Fruit fly (Drosophila melanogaster) whole organism, prepupa: ENCODE data around the gene Rap1.
A peak's percentile ranks its signal among the peaks of the same experiment; 100 is the strongest.

ENCODE experiments used
- CG10631 ChIP-seq: fragments of 200-800 bp; sonication (Bioruptor generic); optimal IDR thresholded peaks from 2 replicates; lab custom pipeline; 2016; ENCODE audit warnings: missing biosample characterization, missing genetic modification characterization
- CG10669 ChIP-seq: fragments of 200-800 bp; sonication (Bioruptor generic); optimal IDR thresholded peaks from 3 replicates; lab custom pipeline; 2018; ENCODE audit warnings: missing biosample characterization, mild to moderate bottlenecking, missing genetic modification characterization, moderate library complexity
- CG11294 ChIP-seq: fragments of 200-800 bp; sonication (Bioruptor generic); IDR thresholded peaks from 2 replicates; pipeline ENCODE4 v1.3.6; 2022; ENCODE audit warnings: missing biosample characterization, missing genetic modification characterization
- CG15336 ChIP-seq: fragments of 200-800 bp; sonication (Bioruptor generic); IDR thresholded peaks from 2 replicates; pipeline ENCODE4 v1.3.6; 2022; ENCODE audit warnings: missing biosample characterization, missing genetic modification characterization
- CG1621 ChIP-seq: fragments of 200-800 bp; sonication (Bioruptor generic); optimal IDR thresholded peaks from 3 replicates; lab custom pipeline; 2018; ENCODE audit warnings: missing biosample characterization, mild to moderate bottlenecking, missing genetic modification characterization
- CG16779 ChIP-seq: fragments of 200-800 bp; sonication (Bioruptor generic); optimal IDR thresholded peaks from 3 replicates; lab custom pipeline; 2017; ENCODE audit warnings: missing biosample characterization, mild to moderate bottlenecking, missing genetic modification characterization
- CG31627 ChIP-seq: fragments of 200-800 bp; sonication (Bioruptor generic); optimal IDR thresholded peaks from 3 replicates; lab custom pipeline; 2016; ENCODE audit warnings: missing biosample characterization, missing genetic modification characterization
- CG34406 ChIP-seq: fragments of 200-800 bp; sonication (Bioruptor generic); optimal IDR thresholded peaks from 3 replicates; lab custom pipeline; 2016; ENCODE audit warnings: missing biosample characterization, missing genetic modification characterization
- CG3919 ChIP-seq: fragments of 200-800 bp; sonication (Bioruptor generic); optimal IDR thresholded peaks from 3 replicates; lab custom pipeline; 2016; ENCODE audit warnings: missing biosample characterization, missing genetic modification characterization
- CG4318 ChIP-seq: fragments of 200-800 bp; sonication (Bioruptor generic); optimal IDR thresholded peaks from 3 replicates; lab custom pipeline; 2017; ENCODE audit warnings: missing biosample characterization, mild to moderate bottlenecking, missing genetic modification characterization
- CG6163 ChIP-seq: fragments of 200-800 bp; sonication (Bioruptor generic); IDR thresholded peaks from 3 replicates; pipeline ENCODE4 v1.3.6; 2022; ENCODE audit warnings: missing biosample characterization, missing genetic modification characterization
- CG6276 ChIP-seq: fragments of 200-800 bp; sonication (Bioruptor generic); optimal IDR thresholded peaks from 2 replicates; lab custom pipeline; 2017; ENCODE audit warnings: missing biosample characterization, mild to moderate bottlenecking, missing genetic modification characterization
- CG6792 ChIP-seq: fragments of 200-800 bp; sonication (Bioruptor generic); optimal IDR thresholded peaks from 3 replicates; lab custom pipeline; 2016; ENCODE audit warnings: missing biosample characterization, missing genetic modification characterization
- CG6808 ChIP-seq: fragments of 200-800 bp; sonication (Bioruptor generic); optimal IDR thresholded peaks from 3 replicates; lab custom pipeline; 2017; ENCODE audit warnings: missing biosample characterization, missing genetic modification characterization, mild to moderate bottlenecking, moderate library complexity, missing genetic modification reagents
- CG6854 ChIP-seq: fragments of 200-800 bp; sonication (Bioruptor generic); optimal IDR thresholded peaks from 2 replicates; lab custom pipeline; 2017; ENCODE audit warnings: missing biosample characterization, mild to moderate bottlenecking, missing genetic modification characterization
- CG7368 ChIP-seq: fragments of 200-800 bp; sonication (Bioruptor generic); optimal IDR thresholded peaks from 3 replicates; lab custom pipeline; 2016; ENCODE audit warnings: missing biosample characterization, missing genetic modification characterization
- CG8119 ChIP-seq: fragments of 200-800 bp; sonication (Bioruptor generic); IDR thresholded peaks from 3 replicates; pipeline ENCODE4 v1.3.6; 2022; ENCODE audit warnings: missing biosample characterization, missing genetic modification characterization
- CG8319 ChIP-seq: fragments of 200-800 bp; sonication (Bioruptor generic); optimal IDR thresholded peaks from 3 replicates; lab custom pipeline; 2016; ENCODE audit warnings: missing biosample characterization, missing genetic modification characterization
- CG8632 ChIP-seq: fragments of 200-800 bp; sonication (Bioruptor generic); optimal IDR thresholded peaks from 3 replicates; lab custom pipeline; 2016; ENCODE audit warnings: missing biosample characterization, missing genetic modification characterization
- Eip75B ChIP-seq: fragments of 200-800 bp; sonication (Bioruptor generic); optimal IDR thresholded peaks from 3 replicates; lab custom pipeline; 2016; ENCODE audit warnings: missing biosample characterization, missing genetic modification characterization
- Eip78C ChIP-seq: fragments of 200-800 bp; sonication (Bioruptor generic); peaks from one replicate; lab custom pipeline; 2016; ENCODE audit warnings: missing biosample characterization, missing genetic modification characterization
- Eip93F ChIP-seq: fragments of 200-800 bp; sonication (Bioruptor generic); optimal IDR thresholded peaks from 2 replicates; lab custom pipeline; 2016; ENCODE audit warnings: missing biosample characterization, mild to moderate bottlenecking, missing genetic modification characterization
- Ets21C ChIP-seq: fragments of 200-800 bp; sonication (Bioruptor generic); optimal IDR thresholded peaks from 3 replicates; lab custom pipeline; 2016; ENCODE audit warnings: missing biosample characterization, missing genetic modification characterization
- Gug ChIP-seq: fragments of 200-800 bp; sonication (Bioruptor generic); IDR thresholded peaks from 2 replicates; pipeline ENCODE4 v1.3.6; 2022; ENCODE audit warnings: missing biosample characterization, missing genetic modification characterization
- Hr38 ChIP-seq: sonication (Bioruptor generic); optimal IDR thresholded peaks from 2 replicates; lab custom pipeline; 2016; ENCODE audit warnings: missing biosample characterization, missing genetic modification characterization
- Hr39 ChIP-seq: fragments of 200-800 bp; sonication (Bioruptor generic); optimal IDR thresholded peaks from 2 replicates; lab custom pipeline; 2016; ENCODE audit warnings: missing biosample characterization, missing genetic modification characterization
- Hr4 ChIP-seq: fragments of 200-800 bp; sonication (Bioruptor generic); optimal IDR thresholded peaks from 3 replicates; lab custom pipeline; 2016; ENCODE audit warnings: missing biosample characterization, missing genetic modification characterization
- Met ChIP-seq: fragments of 200-800 bp; sonication (Bioruptor generic); optimal IDR thresholded peaks from 3 replicates; lab custom pipeline; 2016; ENCODE audit warnings: missing biosample characterization, missing genetic modification characterization
- Smox ChIP-seq: fragments of 200-800 bp; sonication (Bioruptor generic); optimal IDR thresholded peaks from 3 replicates; lab custom pipeline; 2016; ENCODE audit warnings: missing biosample characterization, missing genetic modification characterization
- Sox102F ChIP-seq: fragments of 200-800 bp; sonication (Bioruptor generic); optimal IDR thresholded peaks from 2 replicates; lab custom pipeline; 2016; ENCODE audit warnings: missing biosample characterization, mild to moderate bottlenecking, missing genetic modification characterization
- Sox14 ChIP-seq: fragments of 200-800 bp; sonication (Bioruptor generic); optimal IDR thresholded peaks from 3 replicates; lab custom pipeline; 2016; ENCODE audit warnings: missing biosample characterization, missing genetic modification characterization
- Sox15 ChIP-seq: fragments of 200-800 bp; sonication (Bioruptor generic); optimal IDR thresholded peaks from 3 replicates; lab custom pipeline; 2016; ENCODE audit warnings: missing biosample characterization, missing genetic modification characterization
- cyc ChIP-seq: fragments of 200-800 bp; sonication (Bioruptor generic); optimal IDR thresholded peaks from 3 replicates; lab custom pipeline; 2016; ENCODE audit warnings: missing biosample characterization, missing genetic modification characterization
- dac ChIP-seq: fragments of 200-800 bp; sonication (Bioruptor generic); optimal IDR thresholded peaks from 2 replicates; lab custom pipeline; 2017; ENCODE audit warnings: missing biosample characterization, mild to moderate bottlenecking, missing genetic modification characterization
- dsx ChIP-seq: fragments of 200-800 bp; optimal IDR thresholded peaks from 3 replicates; lab custom pipeline; 2019; ENCODE audit warnings: missing biosample characterization, mild to moderate bottlenecking, missing genetic modification characterization, moderate library complexity; ENCODE audit not compliant: poor library complexity, severe bottlenecking
- eg ChIP-seq: fragments of 200-800 bp; sonication (Bioruptor generic); IDR thresholded peaks from 3 replicates; pipeline ENCODE4 v1.3.6; 2022; ENCODE audit warnings: missing biosample characterization, missing genetic modification characterization
- esn ChIP-seq: fragments of 200-800 bp; sonication (Bioruptor generic); optimal IDR thresholded peaks from 2 replicates; lab custom pipeline; 2016; ENCODE audit warnings: missing biosample characterization, mild to moderate bottlenecking, missing genetic modification characterization, moderate library complexity
- fd85E ChIP-seq: fragments of 200-800 bp; sonication (Bioruptor generic); optimal IDR thresholded peaks from 3 replicates; lab custom pipeline; 2016; ENCODE audit warnings: missing biosample characterization, missing genetic modification characterization
- fkh ChIP-seq: fragments of 200-800 bp; sonication (Bioruptor generic); optimal IDR thresholded peaks from 3 replicates; lab custom pipeline; 2017; ENCODE audit warnings: missing biosample characterization, mild to moderate bottlenecking, missing genetic modification characterization, moderate library complexity
- salr ChIP-seq, 2 experiments: fragments of 200-800 bp; sonication (Bioruptor generic); optimal IDR thresholded peaks; 3 replicates each; lab custom pipeline; 2016 to 2018; ENCODE audit warnings: missing biosample characterization in 2 of 2, missing genetic modification characterization in 2 of 2, mild to moderate bottlenecking in 1 of 2
- spab ChIP-seq: fragments of 200-800 bp; sonication (Bioruptor generic); optimal IDR thresholded peaks from 2 replicates; lab custom pipeline; 2017; ENCODE audit warnings: missing biosample characterization, mild to moderate bottlenecking, missing genetic modification characterization, missing genetic modification reagents
- ss ChIP-seq, 2 experiments: fragments of 200-800 bp; sonication (Bioruptor generic); optimal IDR thresholded peaks; 2 replicates in 1 of 2; 3 replicates in 1 of 2; lab custom pipeline; 2017 to 2018; ENCODE audit warnings: mild to moderate bottlenecking in 2 of 2, missing biosample characterization in 2 of 2, missing genetic modification characterization in 2 of 2, moderate library complexity in 1 of 2
- svp ChIP-seq: fragments of 200-800 bp; sonication (Bioruptor generic); peaks from one replicate; lab custom pipeline; 2016; ENCODE audit warnings: missing biosample characterization, missing genetic modification characterization
- topi ChIP-seq: fragments of 200-800 bp; sonication (Bioruptor generic); optimal IDR thresholded peaks from 3 replicates; lab custom pipeline; 2016; ENCODE audit warnings: missing biosample characterization, missing genetic modification characterization
- vri ChIP-seq: fragments of 200-800 bp; sonication (Bioruptor generic); optimal IDR thresholded peaks from 3 replicates; lab custom pipeline; 2016; ENCODE audit warnings: missing biosample characterization, mild to moderate bottlenecking, missing genetic modification characterization

The Rap1 gene

DNA sequence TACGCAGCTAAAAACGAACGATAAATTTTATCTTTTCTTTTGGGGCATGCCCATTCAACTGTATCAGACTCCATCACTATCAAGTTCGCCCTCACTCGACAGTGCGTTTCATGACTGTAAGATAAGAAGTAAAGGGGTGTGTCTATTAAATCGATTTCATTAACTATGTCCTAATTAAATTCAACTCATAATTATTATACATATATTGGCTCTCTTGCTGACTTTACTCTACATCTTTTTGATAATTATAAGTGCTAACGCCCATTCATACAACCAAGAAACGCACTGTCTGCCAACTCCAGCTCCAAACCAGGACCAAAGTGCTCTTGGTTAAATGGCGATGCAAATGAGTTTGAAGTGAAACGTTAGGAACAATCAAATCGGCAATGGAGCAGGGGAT is 6.8 kb upstream of the Rap1 start (continued):
- TF ChIP-seq CG3919 (GFP tag; lab: Kevin White, UChicago): no peak

DNA sequence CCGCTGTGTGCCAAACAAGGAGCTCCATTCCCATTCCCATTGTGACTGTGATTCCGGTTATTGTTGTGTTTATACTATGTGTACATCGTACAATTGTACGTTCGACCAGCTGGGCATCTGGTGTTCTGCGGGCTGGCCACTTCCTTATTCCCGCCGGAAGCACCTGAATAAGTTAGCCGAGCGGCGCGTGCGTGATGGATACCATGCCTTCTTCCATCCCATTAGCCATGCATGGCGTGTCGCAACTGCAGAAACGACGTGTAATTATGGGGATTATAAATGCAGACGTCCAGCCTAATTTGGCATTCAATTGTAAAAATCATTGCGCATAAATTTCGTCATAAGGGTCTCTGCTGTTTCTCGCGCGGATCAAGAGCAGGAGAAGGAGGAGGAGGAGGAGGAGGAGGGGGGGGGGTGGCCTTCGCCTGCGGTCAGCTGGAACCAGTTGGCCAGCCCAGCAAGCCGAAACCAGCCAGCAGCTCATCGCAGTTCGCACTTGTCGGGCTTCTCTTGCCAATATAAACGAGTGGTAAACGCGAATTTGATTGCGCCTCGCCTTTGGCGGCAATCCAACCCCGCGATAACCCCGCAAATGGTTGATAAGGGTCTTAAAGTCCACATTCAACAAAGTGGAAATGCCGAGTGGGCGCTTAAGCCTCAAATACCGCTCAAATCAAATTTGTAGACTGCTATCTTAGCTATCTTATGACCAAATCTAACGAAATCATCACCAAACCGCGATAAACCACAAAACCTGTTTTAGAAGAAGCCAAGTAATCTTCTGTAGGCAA is 4.2 kb upstream of the Rap1 start:
- TF ChIP-seq Eip75B (GFP tag; lab: Kevin White, UChicago): no peak
- no peak for TF ChIP-seq Hr4 (GFP tag; lab: Kevin White, UChicago)
- TF ChIP-seq CG10669: no peak
- TF ChIP-seq CG7368 (GFP tag; lab: Kevin White, UChicago): peak; percentile 9
- no peak for TF ChIP-seq CG6808 (GFP tag; lab: Kevin White, UChicago)
- no peak for TF ChIP-seq spab (GFP tag; lab: Kevin White, UChicago)
- TF ChIP-seq esn: no peak
- TF ChIP-seq CG6276 (GFP tag; lab: Kevin White, UChicago): peak; percentile 55
- no peak for TF ChIP-seq Sox14 (GFP tag; lab: Kevin White, UChicago)
- TF ChIP-seq Met: no peak
- no peak for TF ChIP-seq Gug (GFP tag; lab: Robert Waterston, UW)
- TF ChIP-seq CG11294: no peak
- TF ChIP-seq CG8632: no peak
- peak; percentile 31 to 38 for TF ChIP-seq ss (GFP tag; optimal IDR thresholded peaks at IDR 0.05; lab: Kevin White, UChicago)
- no peak for TF ChIP-seq CG6163 (GFP tag; lab: Robert Waterston, UW)
- TF ChIP-seq CG10631: no peak
- no peak for TF ChIP-seq Ets21C (GFP tag; lab: Kevin White, UChicago)
- TF ChIP-seq CG6854 (GFP tag; lab: Kevin White, UChicago): peak; percentile 69
- no peak for TF ChIP-seq CG8319 (GFP tag; lab: Kevin White, UChicago)
- TF ChIP-seq Hr38 (GFP tag; lab: Kevin White, UChicago): no peak
- TF ChIP-seq dac: no peak
- TF ChIP-seq CG8119: 0 out of 3 replicates have a peak, but pooled peaks have one; percentile 17
- TF ChIP-seq CG16779: peak; percentile 23
- TF ChIP-seq CG4318: no peak
- no peak for TF ChIP-seq Hr39 (GFP tag; lab: Kevin White, UChicago)
- peak; percentile 3 for TF ChIP-seq CG1621 (tag; lab: Kevin White, UChicago)
- peak; percentile 96 for TF ChIP-seq svp (GFP tag; lab: Kevin White, UChicago)
- TF ChIP-seq CG15336 (GFP tag; lab: Robert Waterston, UW): peak; percentile 11; the same call in 1 of the 2 replicates
- no peak for TF ChIP-seq vri
- TF ChIP-seq fd85E (GFP tag; lab: Kevin White, UChicago): no peak

DNA sequence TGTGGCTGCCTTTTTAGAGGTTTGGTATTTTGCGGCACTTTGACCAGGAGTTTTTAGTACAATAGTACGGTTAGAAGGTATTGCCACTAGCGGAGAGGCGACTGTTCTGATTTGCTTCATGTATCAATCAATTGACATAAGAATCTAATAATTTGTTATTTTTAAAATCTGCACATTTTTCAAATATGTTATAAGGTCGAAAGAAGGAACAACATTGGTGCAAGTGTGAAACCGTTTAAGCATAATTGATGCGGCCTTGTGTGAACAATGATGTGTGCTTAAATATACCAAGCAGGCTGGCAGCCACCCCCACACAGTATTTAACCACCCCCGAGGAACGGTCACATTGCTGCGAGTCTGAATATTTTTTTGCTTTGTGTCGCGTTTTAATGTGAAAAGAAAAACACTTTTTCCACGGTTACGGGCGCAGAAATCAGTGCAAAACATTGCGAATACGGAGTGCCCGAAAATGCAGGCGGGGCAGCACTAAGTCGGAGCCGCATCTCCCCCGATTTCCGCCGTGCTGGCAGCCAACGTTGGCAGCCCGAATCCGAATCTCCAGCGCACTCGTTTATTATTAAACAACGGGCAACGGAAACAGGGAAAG is 3.2 kb upstream of the Rap1 start, which contains the start of the genes HBS1 and CG12025:
Gene HBS1, minus strand, starts transcription at position 120 of the 607 bp plus-strand sequence.
Gene CG12025, plus strand, starts transcription at position 310 of the 607 bp plus-strand sequence.
- TF ChIP-seq CG8119 (no peak), CG6792 (GFP tag; lab: Kevin White, UChicago) (no peak), CG8319 (GFP tag; lab: Kevin White, UChicago) (no peak), spab (GFP tag; lab: Kevin White, UChicago) (no peak), CG31627 (GFP tag; lab: Kevin White, UChicago) (peak; percentile 73), CG3919 (GFP tag; lab: Kevin White, UChicago) (peak; percentile 41), ss (GFP tag; optimal IDR thresholded peaks at IDR 0.05; lab: Kevin White, UChicago) (peak in 1 of 2 experiments; percentile 8), salr (GFP tag; optimal IDR thresholded peaks at IDR 0.05; lab: Kevin White, UChicago) (no peak), CG34406 (GFP tag; lab: Kevin White, UChicago) (no peak), CG8632 (no peak), CG10669 (peak; percentile 30), fd85E (GFP tag; lab: Kevin White, UChicago) (no peak), Sox15 (GFP tag; lab: Kevin White, UChicago) (peak; percentile 46), Eip78C (peak; percentile 72), dsx (GFP tag; lab: Kevin White, UChicago) (peak; percentile 2), Smox (no peak), Sox14 (GFP tag; lab: Kevin White, UChicago) (peak; percentile 85), Met (no peak), eg (peak; percentile 71; the same call in 1 of the 3 replicates), Hr4 (GFP tag; lab: Kevin White, UChicago) (peak; percentile 56), fkh (GFP tag; lab: Kevin White, UChicago) (no peak), topi (GFP tag; lab: Kevin White, UChicago) (peak; percentile 40), CG6854 (GFP tag; lab: Kevin White, UChicago) (peak; percentile 19), cyc (GFP tag; lab: Kevin White, UChicago) (peak; percentile 70), Sox102F (GFP tag; lab: Kevin White, UChicago) (no peak), CG11294 (no peak), Eip93F (no peak), Eip75B (GFP tag; lab: Kevin White, UChicago) (peak; percentile 43), CG6163 (GFP tag; lab: Robert Waterston, UW) (0 out of 3 replicates have a peak, but pooled peaks have one; percentile 56)
